Worm (Caenorhabditis elegans) whole organism, young adult: ENCODE results near the gene syg-1.

Experiments
- B0336.3 ChIP-seq: fragments of 200-800 bp; sonication (Bioruptor generic); IDR thresholded peaks from 2 replicates; pipeline ENCODE4 v1.3.6; 2022; ENCODE audit warnings: missing genetic modification characterization, missing compliant biosample characterization
- ama-1 ChIP-seq, 3 experiments: fragments of 150-350 bp in 1 of 3; sonication (generic microtip) in 2 of 3; optimal IDR thresholded peaks; 2 replicates each; lab custom pipeline; 2014 to 2018; ENCODE audit warnings: missing biosample characterization in 2 of 3, missing genetic modification characterization in 2 of 3, missing genetic modification reagents in 2 of 3
- dpff-1 ChIP-seq: sonication (generic microtip); optimal IDR thresholded peaks from 2 replicates; lab custom pipeline; 2017; ENCODE audit warnings: mild to moderate bottlenecking, missing genetic modification characterization, missing compliant biosample characterization
- ekl-4 ChIP-seq: fragments of 200-800 bp; sonication (Bioruptor generic); IDR thresholded peaks from 2 replicates; pipeline ENCODE4 v1.3.6; 2022; ENCODE audit warnings: missing genetic modification reagents, missing genetic modification characterization, missing compliant biosample characterization
- mel-28 ChIP-seq: sonication (generic microtip); optimal IDR thresholded peaks from 2 replicates; lab custom pipeline; 2016; ENCODE audit warnings: borderline replicate concordance, mild to moderate bottlenecking, missing genetic modification characterization, missing compliant biosample characterization
- sea-2 ChIP-seq: fragments of 200-800 bp; sonication (Bioruptor generic); IDR thresholded peaks from 2 replicates; pipeline ENCODE4 v1.3.6; 2022; ENCODE audit warnings: missing genetic modification characterization, missing compliant biosample characterization
- xnd-1 ChIP-seq: sonication (generic microtip); optimal IDR thresholded peaks from 2 replicates; lab custom pipeline; 2016; ENCODE audit warnings: missing genotype, missing genetic modification reagents, missing genetic modification characterization, missing compliant biosample characterization

ce11 chrX:2536246-2536772 is 21.2 kb upstream of the syg-1 start:
- TF ChIP-seq xnd-1 (tag; lab: Kevin White, UChicago) = no peak
- no peak for TF ChIP-seq dpff-1 (tag; lab: Kevin White, UChicago)
- no peak for TF ChIP-seq ama-1 (optimal IDR thresholded peaks at IDR 0.05; lab: Kevin White, UChicago)
- TF ChIP-seq ama-1 (GFP tag; optimal IDR thresholded peaks at IDR 0.05; lab: Kevin White, UChicago) = no peak
- TF ChIP-seq B0336.3 (GFP tag; lab: Robert Waterston, UW) = 0 out of 2 replicates have a peak, but pooled peaks have one; percentile 19
- TF ChIP-seq mel-28 = no peak
- TF ChIP-seq sea-2 (GFP tag; lab: Robert Waterston, UW) = no peak
- no peak for TF ChIP-seq ekl-4 (GFP tag; lab: Robert Waterston, UW)
